Fruit fly (Drosophila melanogaster) whole organism, embryonic: Measurements from ENCODE around the gene yl.

Experiments
- Abd-B ChIP-seq: fragments of 200-800 bp; sonication (Bioruptor generic); optimal IDR thresholded peaks from 2 replicates; lab custom pipeline; 2018; ENCODE audit warnings: missing biosample characterization, mild to moderate bottlenecking, missing genetic modification characterization, moderate library complexity
- Adf1 ChIP-seq: fragments of 200-800 bp; sonication (Bioruptor generic); IDR thresholded peaks from 2 replicates; pipeline ENCODE4 v1.3.6; 2022; ENCODE audit warnings: missing biosample characterization, missing genetic modification characterization
- C15 ChIP-seq: fragments of 200-800 bp; sonication (Bioruptor generic); IDR thresholded peaks from 3 replicates; pipeline ENCODE4 v1.3.6; 2022; ENCODE audit warnings: missing biosample characterization, missing genetic modification characterization
- CG10431 ChIP-seq: fragments of 200-800 bp; sonication (Bioruptor generic); optimal IDR thresholded peaks from 3 replicates; lab custom pipeline; 2018; ENCODE audit warnings: missing biosample characterization, mild to moderate bottlenecking, missing genetic modification characterization
- CG12299 ChIP-seq: fragments of 200-800 bp; sonication (Bioruptor generic); optimal IDR thresholded peaks from 2 replicates; lab custom pipeline; 2018; ENCODE audit warnings: missing biosample characterization, mild to moderate bottlenecking, missing genetic modification characterization
- CG13123 ChIP-seq: fragments of 200-800 bp; sonication (Bioruptor generic); optimal IDR thresholded peaks from 2 replicates; lab custom pipeline; 2016; ENCODE audit warnings: missing biosample characterization, missing genetic modification characterization
- CG13894 ChIP-seq: fragments of 200-800 bp; sonication (Bioruptor generic); optimal IDR thresholded peaks from 3 replicates; lab custom pipeline; 2018; ENCODE audit warnings: missing biosample characterization, mild to moderate bottlenecking, missing genetic modification characterization, moderate library complexity
- CG1603 ChIP-seq: fragments of 200-800 bp; sonication (Bioruptor generic); optimal IDR thresholded peaks from 2 replicates; lab custom pipeline; 2019; ENCODE audit warnings: missing biosample characterization, mild to moderate bottlenecking, missing genetic modification characterization, moderate library complexity
- CG17359 ChIP-seq: fragments of 200-800 bp; sonication (Bioruptor generic); optimal IDR thresholded peaks from 3 replicates; lab custom pipeline; 2018; ENCODE audit warnings: missing biosample characterization, mild to moderate bottlenecking, missing genetic modification characterization, moderate library complexity
- CG2116 ChIP-seq: fragments of 200-800 bp; sonication (Bioruptor generic); optimal IDR thresholded peaks from 3 replicates; lab custom pipeline; 2018; ENCODE audit warnings: missing biosample characterization, mild to moderate bottlenecking, missing genetic modification characterization
- CG31224 ChIP-seq: fragments of 200-800 bp; sonication (Bioruptor generic); IDR thresholded peaks from 2 replicates; pipeline ENCODE4 v1.3.6; 2022; ENCODE audit warnings: missing biosample characterization, missing genetic modification characterization
- CG3163 ChIP-seq: fragments of 200-800 bp; sonication (Bioruptor generic); optimal IDR thresholded peaks from 3 replicates; lab custom pipeline; 2016; ENCODE audit warnings: missing biosample characterization, missing genetic modification characterization
- CG32772 ChIP-seq: fragments of 200-800 bp; sonication (Bioruptor generic); IDR thresholded peaks from 2 replicates; pipeline ENCODE4 v1.3.6; 2022; ENCODE audit warnings: missing biosample characterization, missing genetic modification characterization
- CG3281 ChIP-seq: fragments of 200-800 bp; sonication (Bioruptor generic); optimal IDR thresholded peaks from 3 replicates; lab custom pipeline; 2017; ENCODE audit warnings: missing biosample characterization, mild to moderate bottlenecking, missing genetic modification characterization
- CG34224 ChIP-seq: fragments of 200-800 bp; sonication (Bioruptor generic); IDR thresholded peaks from 3 replicates; pipeline ENCODE4 v1.3.6; 2022; ENCODE audit warnings: missing biosample characterization, missing genetic modification characterization; ENCODE audit not compliant: partially characterized antibody
- CG5180 ChIP-seq: fragments of 200-800 bp; sonication (Bioruptor generic); optimal IDR thresholded peaks from 3 replicates; lab custom pipeline; 2017; ENCODE audit warnings: missing biosample characterization, missing genetic modification characterization, mild to moderate bottlenecking, moderate library complexity, missing genetic modification reagents
- CG6791 ChIP-seq: fragments of 200-800 bp; sonication (Bioruptor generic); IDR thresholded peaks from 3 replicates; pipeline ENCODE4 v1.3.6; 2022; ENCODE audit warnings: missing biosample characterization, missing genetic modification characterization; ENCODE audit not compliant: partially characterized antibody
- CG6813 ChIP-seq: fragments of 200-800 bp; sonication (Bioruptor generic); optimal IDR thresholded peaks from 2 replicates; lab custom pipeline; 2017; ENCODE audit warnings: missing biosample characterization, missing genetic modification characterization, mild to moderate bottlenecking, moderate library complexity, missing genetic modification reagents
- CG7839 ChIP-seq: fragments of 200-800 bp; sonication (Bioruptor generic); optimal IDR thresholded peaks from 3 replicates; lab custom pipeline; 2018; ENCODE audit warnings: missing biosample characterization, mild to moderate bottlenecking, missing genetic modification characterization, moderate library complexity
- D ChIP-seq, 2 experiments: fragments of 200-800 bp in 1 of 2; fragments of >200 bp in 1 of 2; sonication (Bioruptor generic) in 1 of 2; optimal IDR thresholded peaks; 2 replicates in 1 of 2; 3 replicates in 1 of 2; lab custom pipeline; 2017; ENCODE audit warnings: mild to moderate bottlenecking in 1 of 2, missing biosample characterization in 1 of 2, missing genetic modification characterization in 1 of 2, missing genetic modification reagents in 1 of 2
- Drgx ChIP-seq: fragments of 200-800 bp; sonication (Bioruptor generic); IDR thresholded peaks from 2 replicates; pipeline ENCODE4 v1.3.6; 2022; ENCODE audit warnings: missing biosample characterization, missing genetic modification characterization
- Hey ChIP-seq: fragments of 200-800 bp; sonication (Bioruptor generic); optimal IDR thresholded peaks from 3 replicates; lab custom pipeline; 2018; ENCODE audit warnings: missing biosample characterization, mild to moderate bottlenecking, missing genetic modification characterization
- HmgZ ChIP-seq: fragments of 200-800 bp; sonication (Bioruptor generic); optimal IDR thresholded peaks from 2 replicates; lab custom pipeline; 2018; ENCODE audit warnings: missing biosample characterization, mild to moderate bottlenecking, missing genetic modification characterization
- Hr51 ChIP-seq, 2 experiments: fragments of 200-800 bp; sonication (Bioruptor generic); optimal IDR thresholded peaks; 2 replicates in 1 of 2; 3 replicates in 1 of 2; lab custom pipeline; 2016 to 2018; ENCODE audit warnings: missing biosample characterization in 2 of 2, missing genetic modification characterization in 2 of 2, mild to moderate bottlenecking in 1 of 2, moderate library complexity in 1 of 2
- Med ChIP-seq: fragments of 200-800 bp; sonication (Bioruptor generic); peaks from one replicate; lab custom pipeline; 2016; ENCODE audit warnings: missing biosample characterization, missing genetic modification characterization, mild to moderate bottlenecking, inconsistent platforms, moderate library complexity
- Mrtf ChIP-seq: fragments of 200-800 bp; sonication (Bioruptor generic); IDR thresholded peaks from 3 replicates; pipeline ENCODE4 v1.3.6; 2022; ENCODE audit warnings: missing biosample characterization, missing genetic modification characterization
- NC2β ChIP-seq: fragments of 200-800 bp; sonication (Bioruptor generic); optimal IDR thresholded peaks from 2 replicates; lab custom pipeline; 2016; ENCODE audit warnings: missing biosample characterization, missing genetic modification characterization
- Rfx ChIP-seq: fragments of 200-800 bp; sonication (Bioruptor generic); IDR thresholded peaks from 2 replicates; pipeline ENCODE4 v1.3.6; 2022; ENCODE audit warnings: missing biosample characterization, missing genetic modification characterization
- Sry-β ChIP-seq: fragments of 200-800 bp; sonication (Bioruptor generic); optimal IDR thresholded peaks from 2 replicates; lab custom pipeline; 2018; ENCODE audit warnings: missing biosample characterization, mild to moderate bottlenecking, missing genetic modification characterization, moderate library complexity
- Trl ChIP-seq, 3 experiments: fragments of >200 bp in 2 of 3; fragments of 200-800 bp in 1 of 3; sonication (Bioruptor generic) in 1 of 3; optimal IDR thresholded peaks; 2 replicates in 1 of 3; 3 replicates in 2 of 3; lab custom pipeline; 2016 to 2017; ENCODE audit warnings: missing biosample characterization in 1 of 3, missing genetic modification characterization in 1 of 3
- Xrp1 ChIP-seq: fragments of 200-800 bp; sonication (Bioruptor generic); IDR thresholded peaks from 2 replicates; pipeline ENCODE4 v1.3.6; 2022; ENCODE audit warnings: missing biosample characterization, missing genetic modification characterization
- caup ChIP-seq: fragments of 200-800 bp; sonication (Bioruptor generic); optimal IDR thresholded peaks from 3 replicates; lab custom pipeline; 2017; ENCODE audit warnings: missing biosample characterization, mild to moderate bottlenecking, missing genetic modification characterization, moderate library complexity; ENCODE audit not compliant: severe bottlenecking
- cg ChIP-seq: fragments of 200-800 bp; sonication (Bioruptor generic); optimal IDR thresholded peaks from 3 replicates; lab custom pipeline; 2019; ENCODE audit warnings: missing biosample characterization, mild to moderate bottlenecking, missing genetic modification characterization, moderate library complexity
- chm ChIP-seq: fragments of 200-800 bp; sonication (Bioruptor generic); IDR thresholded peaks from 2 replicates; pipeline ENCODE4 v1.3.6; 2022; ENCODE audit warnings: missing biosample characterization, missing genetic modification characterization
- dmrt11E ChIP-seq: fragments of 200-800 bp; sonication (Bioruptor generic); optimal IDR thresholded peaks from 3 replicates; lab custom pipeline; 2018; ENCODE audit warnings: missing biosample characterization, mild to moderate bottlenecking, missing genetic modification characterization, moderate library complexity
- eve ChIP-seq, 2 experiments: fragments of >200 bp; optimal IDR thresholded peaks; 2 replicates each; lab custom pipeline; 2017; ENCODE audit warnings: missing biosample characterization in 2 of 2, missing genetic modification characterization in 2 of 2
- gcm ChIP-seq: fragments of 200-800 bp; sonication (Bioruptor generic); optimal IDR thresholded peaks from 2 replicates; lab custom pipeline; 2019; ENCODE audit warnings: missing biosample characterization, mild to moderate bottlenecking, missing genetic modification characterization, moderate library complexity
- lola ChIP-seq, 3 experiments: fragments of >200 bp in 2 of 3; fragments of 200-800 bp in 1 of 3; sonication (Bioruptor generic) in 1 of 3; optimal IDR thresholded peaks; 2 replicates each; lab custom pipeline; 2017 to 2019; ENCODE audit warnings: missing biosample characterization in 3 of 3, missing genetic modification characterization in 3 of 3, mild to moderate bottlenecking in 1 of 3, moderate library complexity in 1 of 3
- nom ChIP-seq: fragments of 200-800 bp; sonication (Bioruptor generic); optimal IDR thresholded peaks from 2 replicates; lab custom pipeline; 2017; ENCODE audit warnings: missing biosample characterization, missing genetic modification characterization, mild to moderate bottlenecking, moderate library complexity, missing genetic modification reagents
- org-1 ChIP-seq: fragments of 200-800 bp; sonication (Bioruptor generic); optimal IDR thresholded peaks from 2 replicates; lab custom pipeline; 2017; ENCODE audit warnings: missing biosample characterization, missing genetic modification characterization
- sim ChIP-seq: fragments of 200-800 bp; sonication (Bioruptor generic); IDR thresholded peaks from 2 replicates; pipeline ENCODE4 v1.3.6; 2022; ENCODE audit warnings: missing biosample characterization, missing genetic modification characterization
- slbo ChIP-seq: fragments of 200-800 bp; sonication (Bioruptor generic); IDR thresholded peaks from 2 replicates; pipeline ENCODE4 v1.3.6; 2022; ENCODE audit warnings: missing biosample characterization, missing genetic modification characterization
- tgo ChIP-seq: fragments of 200-800 bp; sonication (Bioruptor generic); IDR thresholded peaks from 3 replicates; pipeline ENCODE4 v1.3.6; 2022; ENCODE audit warnings: missing biosample characterization, missing genetic modification characterization
- toy ChIP-seq: fragments of 200-800 bp; sonication (Bioruptor generic); IDR thresholded peaks from 2 replicates; pipeline ENCODE4 v1.3.6; 2022; ENCODE audit warnings: missing biosample characterization, missing genetic modification characterization
- yki ChIP-seq: fragments of >200 bp; optimal IDR thresholded peaks from 3 replicates; lab custom pipeline; 2018
- zfh2 ChIP-seq: fragments of 200-800 bp; sonication (Bioruptor generic); optimal IDR thresholded peaks from 2 replicates; lab custom pipeline; 2016; ENCODE audit warnings: missing biosample characterization, missing genetic modification characterization

yl gene

dm6 chrX:14209209-14209781, 16.3 kb downstream of the yl start (continued):
- peak; percentile 6 for TF ChIP-seq CG3281 (GFP tag; lab: Kevin White, UChicago)
- TF ChIP-seq toy (GFP tag; lab: Robert Waterston, UW), result no peak
- no peak for TF ChIP-seq HmgZ
- peak; percentile 69 for TF ChIP-seq Med (GFP tag; lab: Kevin White, UChicago)
- TF ChIP-seq eve (GFP tag; optimal IDR thresholded peaks at IDR 0.05; lab: Kevin White, UChicago), result peak in 1 of 2 experiments; percentile 34
- no peak for TF ChIP-seq Abd-B (GFP tag; lab: Kevin White, UChicago)
- TF ChIP-seq sim, result no peak
- TF ChIP-seq Mrtf (GFP tag; lab: Robert Waterston, UW), result no peak
- TF ChIP-seq, all 482 proteins: peak for 11

dm6 chrX:14211250-14211944, 18.4 kb downstream of the yl start:
- TF ChIP-seq dmrt11E (tag; lab: Kevin White, UChicago), result peak; percentile 11
- TF ChIP-seq CG3163 (GFP tag; lab: Kevin White, UChicago), result peak; percentile 68
- TF ChIP-seq cg (GFP tag; lab: Kevin White, UChicago), result peak; percentile 45
- TF ChIP-seq gcm (GFP tag; lab: Kevin White, UChicago), result no peak
- TF ChIP-seq CG6813, result no peak
- peak in 1 of 3 experiments; percentile 8 for TF ChIP-seq lola (GFP tag; optimal IDR thresholded peaks at IDR 0.05; lab: Kevin White, UChicago)
- no peak for TF ChIP-seq CG13894 (tag; lab: Kevin White, UChicago)
- peak; percentile 12 for TF ChIP-seq CG2116 (GFP tag; lab: Kevin White, UChicago)
- TF ChIP-seq yki (lab: Kevin White, UChicago), result peak; percentile 37
- no peak for TF ChIP-seq C15
- no peak for TF ChIP-seq Sry-β
- TF ChIP-seq D (optimal IDR thresholded peaks at IDR 0.05; lab: Kevin White, UChicago), result no peak
- no peak for TF ChIP-seq D (GFP tag; optimal IDR thresholded peaks at IDR 0.05; lab: Kevin White, UChicago)
- no peak for TF ChIP-seq CG34224 (GFP tag; lab: Robert Waterston, UW)
- no peak for TF ChIP-seq CG12299 (tag; lab: Kevin White, UChicago)
- TF ChIP-seq CG10431 (GFP tag; lab: Kevin White, UChicago), result peak; percentile 23
- TF ChIP-seq Drgx (GFP tag; lab: Robert Waterston, UW), result no peak
- peak; percentile 15 for TF ChIP-seq NC2β (GFP tag; lab: Kevin White, UChicago)
- no peak for TF ChIP-seq CG13123
- TF ChIP-seq org-1 (GFP tag; lab: Kevin White, UChicago), result no peak
- TF ChIP-seq CG5180 (GFP tag; lab: Kevin White, UChicago), result peak; percentile 22
- no peak for TF ChIP-seq CG32772
- peak; percentile 6 for TF ChIP-seq CG1603 (tag; lab: Kevin White, UChicago)
- peak; percentile 31; the same call in 1 of the 2 replicates for TF ChIP-seq Rfx (GFP tag; lab: Robert Waterston, UW)
- peak; percentile 50; the same call in 1 of the 3 replicates for TF ChIP-seq CG6791 (GFP tag; lab: Robert Waterston, UW)
- peak; percentile 90 for TF ChIP-seq Adf1
- TF ChIP-seq CG31224 (GFP tag; lab: Robert Waterston, UW), result no peak
- peak; percentile 1 for TF ChIP-seq caup (GFP tag; lab: Kevin White, UChicago)
- no peak for TF ChIP-seq zfh2
- peak in 1 of 2 experiments; percentile 21 for TF ChIP-seq Hr51 (GFP tag; optimal IDR thresholded peaks at IDR 0.05; lab: Kevin White, UChicago)
- no peak for TF ChIP-seq slbo (GFP tag; lab: Robert Waterston, UW)
- TF ChIP-seq CG17359 (tag; lab: Kevin White, UChicago), result no peak
- no peak for TF ChIP-seq Xrp1 (GFP tag; lab: Robert Waterston, UW)
- peak; percentile 5 for TF ChIP-seq CG7839 (tag; lab: Kevin White, UChicago)
- peak; percentile 80 for TF ChIP-seq chm (GFP tag; lab: Robert Waterston, UW)
- TF ChIP-seq Hey (tag; lab: Kevin White, UChicago), result no peak
- no peak for TF ChIP-seq nom (GFP tag; lab: Kevin White, UChicago)
- no peak for TF ChIP-seq tgo (GFP tag; lab: Robert Waterston, UW)
- TF ChIP-seq Trl (optimal IDR thresholded peaks at IDR 0.05; lab: Kevin White, UChicago), result peak; percentile 76 to 88
- no peak for TF ChIP-seq Trl (GFP tag; optimal IDR thresholded peaks at IDR 0.05; lab: Kevin White, UChicago)
